Worm (Caenorhabditis elegans): ENCODE data around the gene M05D6.5.

ce11 chrII:8496184-8496583 is 14.2 kb upstream of the M05D6.5 start:
- no peak for TF ChIP-seq ceh-82 (tag; optimal IDR thresholded peaks at IDR 0.05)
- TF ChIP-seq nhr-12 (tag; optimal IDR thresholded peaks at IDR 0.05), result no peak
- TF ChIP-seq ztf-11 (tag; optimal IDR thresholded peaks at IDR 0.05), result no peak
- no peak for TF ChIP-seq F13H6.1 (tag; optimal IDR thresholded peaks at IDR 0.05)

All from whole organism, L2 larva.